Fruit fly (Drosophila melanogaster): ENCODE data around the gene Proc.

Gene Proc

dm6 chr2L:7880458-7880857 lies 9.2 kb upstream of the Proc start:
- peak; percentile 84 for TF ChIP-seq CG3163 (GFP tag; optimal IDR thresholded peaks at IDR 0.05)
- no peak for TF ChIP-seq Ptx1 (GFP tag; IDR thresholded peaks at IDR 0.05)
- no peak for TF ChIP-seq sd (tag; optimal IDR thresholded peaks at IDR 0.05)
- TF ChIP-seq CG15696 (tag; optimal IDR thresholded peaks at IDR 0.05), result no peak
- peak; percentile 80; the same call in 2 of the 4 replicates for TF ChIP-seq chinmo (GFP tag; IDR thresholded peaks at IDR 0.05; ENCODE audit: partially characterized antibody)
- no peak for TF ChIP-seq CG6813 (GFP tag; optimal IDR thresholded peaks at IDR 0.05)
- no peak for TF ChIP-seq CG31388 (GFP tag; optimal IDR thresholded peaks at IDR 0.05)
- 0 out of 2 replicates have a peak, but pooled peaks have one; percentile 17 for TF ChIP-seq crol (GFP tag; IDR thresholded peaks at IDR 0.05)
- TF ChIP-seq Sin3A (optimal IDR thresholded peaks at IDR 0.05), result no peak
- TF ChIP-seq CG15601 (tag; optimal IDR thresholded peaks at IDR 0.05), result no peak
- TF ChIP-seq CG14860 (GFP tag; IDR thresholded peaks at IDR 0.05; ENCODE audit: partially characterized antibody), result no peak
- no peak for TF ChIP-seq z (GFP tag; IDR thresholded peaks at IDR 0.05)
- no peak for TF ChIP-seq CG17612 (GFP tag; IDR thresholded peaks at IDR 0.05)
- no peak for TF ChIP-seq CHES-1-like (GFP tag; optimal IDR thresholded peaks at IDR 0.05)
- peak; percentile 0 for TF ChIP-seq HLHmδ (GFP tag; optimal IDR thresholded peaks at IDR 0.05)
- TF ChIP-seq CG34376 (GFP tag; optimal IDR thresholded peaks at IDR 0.05), result no peak
- TF ChIP-seq CG6654 (GFP tag; optimal IDR thresholded peaks at IDR 0.05), result no peak
- no peak for TF ChIP-seq eyg (GFP tag; optimal IDR thresholded peaks at IDR 0.05)
- no peak for TF ChIP-seq CG4707 (GFP tag; optimal IDR thresholded peaks at IDR 0.05)
- TF ChIP-seq kni (GFP tag; optimal IDR thresholded peaks at IDR 0.05), result peak; percentile 1
- no peak for TF ChIP-seq nerfin-2 (GFP tag; IDR thresholded peaks at IDR 0.05; ENCODE audit: partially characterized antibody)
- peak; percentile 69 for TF ChIP-seq nom (GFP tag; optimal IDR thresholded peaks at IDR 0.05)
- peak; percentile 71 for TF ChIP-seq CG12769 (tag; optimal IDR thresholded peaks at IDR 0.05)
- TF ChIP-seq gcm (GFP tag; optimal IDR thresholded peaks at IDR 0.05), result no peak
- TF ChIP-seq Six4 (GFP tag; optimal IDR thresholded peaks at IDR 0.05), result no peak
- TF ChIP-seq Med (GFP tag), result peak; percentile 10
- TF ChIP-seq rib (GFP tag; IDR thresholded peaks at IDR 0.05), result no peak
- no peak for TF ChIP-seq ssp (GFP tag; IDR thresholded peaks at IDR 0.05)
- no peak for TF ChIP-seq CG17829 (tag; optimal IDR thresholded peaks at IDR 0.05)
- TF ChIP-seq Aef1 (GFP tag; IDR thresholded peaks at IDR 0.05), result no peak
- TF ChIP-seq CG34224 (GFP tag; IDR thresholded peaks at IDR 0.05; ENCODE audit: partially characterized antibody), result peak; percentile 19; the same call in 1 of the 3 replicates
- TF ChIP-seq Meics (GFP tag; optimal IDR thresholded peaks at IDR 0.05), result no peak
- TF ChIP-seq Fer3 (tag; optimal IDR thresholded peaks at IDR 0.05), result no peak
- TF ChIP-seq zfh1 (GFP tag; IDR thresholded peaks at IDR 0.05), result no peak
- TF ChIP-seq CG2889 (GFP tag; IDR thresholded peaks at IDR 0.05), result no peak
- TF ChIP-seq ERR (GFP tag; optimal IDR thresholded peaks at IDR 0.05), result no peak
- TF ChIP-seq CG7987 (GFP tag; optimal IDR thresholded peaks at IDR 0.05), result no peak
- peak; percentile 63 for TF ChIP-seq gsb-n (tag; optimal IDR thresholded peaks at IDR 0.05)
- no peak for TF ChIP-seq abd-A (tag; optimal IDR thresholded peaks at IDR 0.05)
- TF ChIP-seq slbo (GFP tag; IDR thresholded peaks at IDR 0.05), result no peak
- TF ChIP-seq CG6175 (GFP tag; IDR thresholded peaks at IDR 0.05), result no peak
- TF ChIP-seq wdn (GFP tag; IDR thresholded peaks at IDR 0.05), result no peak
- TF ChIP-seq ems (GFP tag; optimal IDR thresholded peaks at IDR 0.05), result no peak
- no peak for TF ChIP-seq CG42726 (GFP tag; IDR thresholded peaks at IDR 0.05; ENCODE audit: partially characterized antibody)
- TF ChIP-seq CG11723 (GFP tag; optimal IDR thresholded peaks at IDR 0.05), result no peak
- no peak for TF ChIP-seq fd3F (GFP tag; optimal IDR thresholded peaks at IDR 0.05)
- TF ChIP-seq CG16779 (GFP tag; IDR thresholded peaks at IDR 0.05), result no peak
- no peak for TF ChIP-seq Doc3 (GFP tag; IDR thresholded peaks at IDR 0.05; ENCODE audit: partially characterized antibody)
- TF ChIP-seq CG18476 (GFP tag; optimal IDR thresholded peaks at IDR 0.05), result no peak
- TF ChIP-seq Hey (tag; optimal IDR thresholded peaks at IDR 0.05), result no peak
- TF ChIP-seq wek (GFP tag; optimal IDR thresholded peaks at IDR 0.05), result no peak

Measured in whole organism, embryonic.